Fruit fly (Drosophila melanogaster): Measurements from ENCODE around the gene ND-20L.

dm6 chr3R:29508551-29509266 is 6.8 kb upstream of the ND-20L start:
- TF ChIP-seq CG8478 (optimal IDR thresholded peaks at IDR 0.05) (no peak), CTCF (optimal IDR thresholded peaks at IDR 0.05) (no peak)
